Fruit fly (Drosophila melanogaster) whole organism: ENCODE results near the gene Reg-2.
A peak's percentile ranks its signal among the peaks of the same experiment; 100 is the strongest.

Source experiments
- CG8478 ChIP-seq: fragments of >200 bp; optimal IDR thresholded peaks from 2 replicates; lab custom pipeline; 2018; ENCODE audit warnings: inconsistent platforms
- Dll ChIP-seq: fragments of >200 bp; optimal IDR thresholded peaks from 2 replicates; lab custom pipeline; 2017
- EcR ChIP-seq, 2 experiments: fragments of >200 bp; optimal IDR thresholded peaks; 2 replicates each; lab custom pipeline; 2017; ENCODE audit warnings: missing biosample characterization in 2 of 2, missing genetic modification characterization in 2 of 2, missing genetic modification reagents in 2 of 2
- pan ChIP-seq: fragments of >200 bp; optimal IDR thresholded peaks from 2 replicates; lab custom pipeline; 2017
- psq ChIP-seq: fragments of >200 bp; optimal IDR thresholded peaks from 2 replicates; lab custom pipeline; 2017
- usp ChIP-seq: fragments of >200 bp; optimal IDR thresholded peaks from 2 replicates; lab custom pipeline; 2017; ENCODE audit warnings: missing biosample characterization, missing genetic modification characterization, mixed read lengths

The Reg-2 gene

DNA sequence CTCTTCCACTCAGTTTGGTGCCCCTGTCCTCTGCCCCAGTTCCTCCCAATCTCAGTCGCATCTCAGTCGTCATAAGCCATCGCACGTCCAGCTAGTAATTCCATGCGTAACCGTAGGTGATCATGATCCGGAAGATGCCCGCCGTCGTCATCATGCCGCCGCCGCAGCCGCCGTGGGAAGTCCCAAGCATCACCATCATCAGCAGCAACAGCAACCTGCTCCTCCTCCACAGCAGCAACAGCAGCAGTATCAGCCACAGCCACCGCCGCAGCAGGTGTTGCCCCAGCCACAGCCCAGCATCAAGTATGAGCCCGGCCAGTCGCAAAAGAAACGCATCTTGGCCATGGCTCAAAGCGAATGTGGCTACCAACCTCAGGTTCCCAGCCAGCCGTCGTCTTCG is 33.4 kb downstream of the Reg-2 start:
- TF ChIP-seq psq = no peak
- TF ChIP-seq CG8478 (lab: Kevin White, UChicago) = no peak
- no peak for TF ChIP-seq EcR (GFP tag; optimal IDR thresholded peaks at IDR 0.05; lab: Kevin White, UChicago)
- TF ChIP-seq Dll (lab: Kevin White, UChicago) = no peak
- TF ChIP-seq pan (lab: Kevin White, UChicago) = no peak
- no peak for TF ChIP-seq usp (GFP tag; lab: Kevin White, UChicago)

- no peak for TF ChIP-seq CG8478 (lab: Kevin White, UChicago)
- no peak for TF ChIP-seq pan (lab: Kevin White, UChicago)
- TF ChIP-seq Dll (lab: Kevin White, UChicago) = no peak
- TF ChIP-seq psq = no peak
- TF ChIP-seq EcR (GFP tag; optimal IDR thresholded peaks at IDR 0.05; lab: Kevin White, UChicago) = no peak
- no peak for TF ChIP-seq usp (GFP tag; lab: Kevin White, UChicago)
These were observed 40.3 kb downstream of the Reg-2 start for dm6 chr3L:565964-566627.

DNA sequence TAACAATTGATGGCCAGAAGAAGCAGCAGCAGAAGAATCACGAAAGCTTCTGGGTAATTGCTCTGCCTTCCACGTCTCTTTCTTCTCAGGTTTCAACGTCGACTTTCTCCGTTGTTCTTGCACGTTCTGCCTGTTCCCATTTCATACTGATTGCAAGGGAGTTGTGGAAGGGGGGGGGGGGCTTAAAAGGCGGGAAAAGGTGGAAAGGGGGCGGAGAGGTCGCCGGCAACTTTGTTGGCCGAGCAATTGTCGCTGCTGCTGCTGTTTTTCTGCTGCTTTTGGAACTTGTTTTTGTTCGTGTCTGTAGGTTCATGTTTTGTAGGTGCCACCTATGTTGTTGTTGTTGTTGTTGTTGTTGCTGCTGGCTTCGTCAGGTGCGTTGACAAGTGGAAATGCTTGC is 40.8 kb downstream of the Reg-2 start:
- TF ChIP-seq pan (lab: Kevin White, UChicago) (no peak), CG8478 (lab: Kevin White, UChicago) (no peak), psq (no peak), usp (GFP tag; lab: Kevin White, UChicago) (no peak)

DNA sequence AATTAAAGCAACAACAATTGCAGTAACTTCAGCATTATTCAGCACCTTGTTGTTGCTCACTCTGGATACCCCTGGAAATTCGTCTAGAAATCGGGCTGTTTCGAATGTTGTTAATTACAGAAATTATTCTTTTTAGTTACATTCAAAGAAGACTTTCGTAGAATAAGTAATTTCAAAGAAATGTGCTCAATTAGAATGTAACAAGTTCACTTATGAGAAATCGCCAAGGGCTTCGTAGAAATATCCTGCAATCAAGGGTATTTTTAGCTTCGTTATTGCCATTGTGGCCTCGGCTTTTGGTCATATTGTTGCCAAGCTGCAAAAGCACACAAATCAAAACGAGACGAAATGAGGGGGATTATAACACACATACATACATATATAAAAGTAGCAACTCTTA is 42.4 kb downstream of the Reg-2 start:
- no peak for TF ChIP-seq CG8478 (lab: Kevin White, UChicago)
- TF ChIP-seq psq = no peak
- no peak for TF ChIP-seq usp (GFP tag; lab: Kevin White, UChicago)
- TF ChIP-seq pan (lab: Kevin White, UChicago) = no peak
- no peak for TF ChIP-seq Dll (lab: Kevin White, UChicago)
- no peak for TF ChIP-seq EcR (GFP tag; optimal IDR thresholded peaks at IDR 0.05; lab: Kevin White, UChicago)

DNA sequence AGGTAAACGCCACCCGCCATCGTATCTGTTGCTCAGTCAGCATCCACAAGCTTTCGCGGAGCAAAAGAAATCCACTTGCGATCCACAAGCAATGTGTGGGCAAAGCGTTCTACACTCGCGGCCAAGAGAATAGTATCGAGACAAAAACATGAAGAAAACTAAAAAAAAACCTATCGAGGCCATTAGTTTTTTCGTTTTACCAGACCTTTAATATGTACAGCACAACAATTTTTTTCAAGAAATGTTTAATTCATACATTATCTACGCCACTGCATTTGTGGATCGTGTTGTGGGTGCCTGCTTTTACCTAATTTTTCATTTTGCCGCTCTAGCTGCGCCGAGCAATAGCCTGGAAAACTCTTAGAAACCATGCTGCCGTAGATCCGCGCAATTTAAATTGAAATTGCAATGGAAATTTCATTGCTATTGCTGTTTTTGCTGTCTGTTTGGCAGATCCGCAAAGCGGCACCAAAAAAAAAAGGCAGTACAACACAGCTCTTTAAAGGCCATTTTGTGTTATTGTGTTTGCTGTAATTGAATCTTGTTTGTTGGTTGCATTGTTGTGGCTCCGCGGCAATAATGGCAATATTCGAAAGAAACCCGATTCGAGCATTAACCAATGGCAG is 43.3 kb downstream of the Reg-2 start:
- TF ChIP-seq psq (no peak), usp (GFP tag; lab: Kevin White, UChicago) (no peak), Dll (lab: Kevin White, UChicago) (no peak), EcR (GFP tag; optimal IDR thresholded peaks at IDR 0.05; lab: Kevin White, UChicago) (no peak), CG8478 (lab: Kevin White, UChicago) (no peak), pan (lab: Kevin White, UChicago) (no peak)

DNA sequence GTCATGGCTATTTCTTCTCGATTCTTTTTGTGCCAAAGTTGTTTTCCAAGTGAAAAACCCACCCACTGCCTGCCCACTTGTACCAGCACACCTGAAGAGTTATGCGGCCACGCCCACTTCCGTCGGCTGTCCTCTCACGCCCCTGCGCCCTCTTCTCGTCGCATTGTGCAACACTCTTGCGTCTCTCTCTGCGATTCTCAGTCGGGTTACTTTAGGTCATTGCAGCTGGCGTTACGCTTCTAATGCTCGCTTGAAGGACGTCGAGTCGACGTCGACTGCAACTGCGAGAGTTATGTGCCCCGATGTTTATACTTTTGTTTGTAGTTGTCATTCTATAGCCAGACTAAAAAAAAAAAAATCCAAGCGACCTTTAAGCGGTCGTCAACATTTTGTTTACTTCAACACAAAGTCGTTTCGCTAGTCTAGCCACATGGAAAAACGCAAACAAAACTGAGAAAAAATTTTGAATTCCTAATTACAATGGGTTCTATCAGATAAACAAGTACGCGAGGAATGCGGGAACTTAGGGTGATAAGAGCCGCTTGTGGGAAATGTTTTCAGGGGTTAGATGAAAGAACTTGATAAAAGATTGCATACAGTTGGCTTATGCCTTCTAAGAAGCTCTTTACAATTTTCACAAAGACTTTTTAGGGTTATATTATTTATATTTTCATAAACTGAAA is 44.5 kb downstream of the Reg-2 start:
- TF ChIP-seq pan (lab: Kevin White, UChicago) (no peak), Dll (lab: Kevin White, UChicago) (no peak), EcR (GFP tag; optimal IDR thresholded peaks at IDR 0.05; lab: Kevin White, UChicago) (peak in 1 of 2 experiments; percentile 79)

DNA sequence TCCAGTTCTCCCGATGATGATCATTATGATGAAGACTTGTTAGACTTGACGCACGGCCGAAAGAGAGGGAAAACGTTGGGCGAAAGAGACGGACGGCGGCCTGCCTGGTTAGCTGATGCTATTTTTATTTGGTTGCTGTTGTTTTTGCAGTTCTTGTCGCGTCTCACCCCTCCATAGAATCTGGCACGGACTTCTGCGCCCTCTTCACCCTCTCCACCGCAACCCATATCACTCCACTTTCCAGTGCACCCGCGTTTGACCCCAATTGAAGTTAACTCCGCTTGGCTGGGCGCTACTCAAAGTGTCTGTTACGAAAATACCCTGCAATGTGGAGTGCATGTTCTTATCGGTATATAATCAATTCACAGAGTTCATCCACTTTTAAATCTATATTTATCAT is 45.3 kb downstream of the Reg-2 start:
- TF ChIP-seq usp (GFP tag; lab: Kevin White, UChicago) = no peak
- TF ChIP-seq EcR (GFP tag; optimal IDR thresholded peaks at IDR 0.05; lab: Kevin White, UChicago) = peak in 1 of 2 experiments; percentile 45

DNA sequence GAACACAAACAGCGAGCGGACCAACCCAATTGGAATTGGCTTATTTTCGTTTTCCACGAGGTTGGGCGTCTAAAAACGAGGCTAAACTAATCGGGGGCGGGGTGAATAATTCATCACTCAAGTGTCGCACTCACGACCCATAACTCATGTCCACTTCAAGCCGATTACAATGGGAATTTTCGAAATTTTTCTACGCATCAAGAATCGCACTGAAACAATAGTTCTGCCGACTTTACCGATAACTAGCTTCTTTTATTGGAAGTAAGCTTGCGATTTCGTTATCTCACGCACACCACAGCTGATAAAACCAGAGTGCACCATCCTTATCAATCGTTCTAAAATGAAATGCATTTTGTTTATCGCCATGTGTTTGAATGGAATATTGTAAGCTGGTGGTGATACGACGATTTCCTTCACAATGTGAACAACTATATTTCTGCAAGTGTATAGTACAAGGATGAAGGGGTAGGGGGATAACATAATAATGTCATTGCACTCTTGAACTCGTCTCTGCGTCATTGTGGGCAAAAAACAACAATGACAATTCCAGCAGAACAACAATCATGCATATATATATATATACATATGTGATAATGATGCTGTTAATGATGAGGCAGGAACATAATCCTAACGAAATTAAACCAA is 46.9 kb downstream of the Reg-2 start:
- TF ChIP-seq psq = no peak
- TF ChIP-seq EcR (GFP tag; optimal IDR thresholded peaks at IDR 0.05; lab: Kevin White, UChicago) = peak; percentile 34 to 55
- TF ChIP-seq Dll (lab: Kevin White, UChicago) = no peak
- TF ChIP-seq CG8478 (lab: Kevin White, UChicago) = no peak

- TF ChIP-seq CG8478 (lab: Kevin White, UChicago) (no peak), Dll (lab: Kevin White, UChicago) (no peak), usp (GFP tag; lab: Kevin White, UChicago) (no peak), psq (no peak), pan (lab: Kevin White, UChicago) (no peak), EcR (GFP tag; optimal IDR thresholded peaks at IDR 0.05; lab: Kevin White, UChicago) (no peak)
These were observed 49.1 kb downstream of the Reg-2 start for dm6 chr3L:557294-557693.

DNA sequence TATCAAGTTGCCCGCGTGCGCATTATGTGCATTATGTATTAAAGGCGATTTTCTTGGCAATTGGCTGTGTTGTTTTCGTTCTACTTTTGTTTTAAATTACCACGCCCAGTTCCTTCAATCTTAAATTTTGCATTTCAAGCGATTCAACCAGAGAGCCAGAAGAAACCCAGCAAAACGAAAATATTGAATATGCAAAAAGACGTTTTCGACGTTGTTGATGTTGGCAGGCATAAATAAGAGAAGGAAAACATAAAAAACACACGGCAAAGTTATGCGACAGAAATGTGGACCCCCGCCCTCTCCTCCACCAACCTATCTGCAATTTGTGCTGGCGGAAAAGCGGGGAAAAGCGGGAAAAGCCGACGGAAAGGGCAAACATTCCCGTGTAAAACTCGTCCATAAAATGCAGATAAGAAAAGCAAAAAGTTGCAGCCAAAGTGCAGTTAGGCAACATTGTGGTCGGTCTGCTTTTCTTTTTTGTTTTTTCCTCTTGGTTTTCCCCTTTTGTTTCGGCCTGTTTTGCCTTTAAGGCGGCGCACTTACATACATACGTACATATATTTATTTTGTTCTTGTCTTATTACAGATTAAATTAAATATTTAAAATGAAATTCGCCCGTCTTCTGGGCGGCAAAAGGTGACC is 50.4 kb downstream of the Reg-2 start:
- TF ChIP-seq CG8478 (lab: Kevin White, UChicago) (no peak), usp (GFP tag; lab: Kevin White, UChicago) (no peak), EcR (GFP tag; optimal IDR thresholded peaks at IDR 0.05; lab: Kevin White, UChicago) (no peak), pan (lab: Kevin White, UChicago) (no peak), psq (no peak), Dll (lab: Kevin White, UChicago) (no peak)

DNA sequence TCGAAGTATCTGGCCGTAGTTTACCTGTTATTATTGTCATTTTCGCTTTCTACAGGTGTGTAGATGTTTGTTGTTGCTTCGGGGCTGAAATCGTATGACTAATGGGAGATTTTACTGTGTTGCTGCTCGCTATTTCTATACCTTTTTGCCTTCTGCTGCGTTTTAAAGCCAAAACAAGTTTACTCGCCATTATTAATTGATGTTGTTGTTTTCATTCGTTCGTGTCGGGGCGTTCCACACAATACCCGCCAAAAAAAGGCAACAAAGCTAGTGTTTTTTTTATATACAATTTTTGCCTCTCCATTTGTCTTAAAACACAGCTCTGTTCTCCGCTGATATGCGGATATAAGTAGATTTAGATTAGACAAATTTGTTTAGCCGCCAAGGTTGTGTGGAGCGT is 51.0 kb downstream of the Reg-2 start:
- TF ChIP-seq pan (lab: Kevin White, UChicago) = no peak
- no peak for TF ChIP-seq usp (GFP tag; lab: Kevin White, UChicago)
- no peak for TF ChIP-seq CG8478 (lab: Kevin White, UChicago)
- no peak for TF ChIP-seq EcR (GFP tag; optimal IDR thresholded peaks at IDR 0.05; lab: Kevin White, UChicago)
- no peak for TF ChIP-seq Dll (lab: Kevin White, UChicago)
- no peak for TF ChIP-seq psq
